Worm (Caenorhabditis elegans) whole organism, L1 larva: ENCODE measurements around the gene F54H5.5.
"Not testable (repeated sequence)": the region's sequence is repeated elsewhere in the genome, so short reads cannot be mapped to it uniquely, and the experiment has no call there.

Experiments
- C16A3.4 ChIP-seq: fragments of 150-350 bp; optimal IDR thresholded peaks from 2 replicates; lab custom pipeline; 2014; ENCODE audit warnings: missing biosample characterization, missing genetic modification characterization
- Y116A8C.19 ChIP-seq: sonication (generic microtip); optimal IDR thresholded peaks from 2 replicates; lab custom pipeline; 2016; ENCODE audit warnings: missing compliant biosample characterization, missing genetic modification characterization, borderline replicate concordance
- alr-1 ChIP-seq: fragments of 200-800 bp; sonication (Bioruptor generic); optimal IDR thresholded peaks from 2 replicates; lab custom pipeline; 2018; ENCODE audit warnings: borderline replicate concordance, mild to moderate bottlenecking, missing genetic modification characterization, missing compliant biosample characterization
- aly-2 ChIP-seq: fragments of 150-350 bp; optimal IDR thresholded peaks from 2 replicates; lab custom pipeline; 2014; ENCODE audit warnings: missing biosample characterization, missing genetic modification characterization
- ama-1 ChIP-seq: fragments of 150-350 bp; optimal IDR thresholded peaks from 2 replicates; lab custom pipeline; 2014
- ceh-63 ChIP-seq: fragments of 200-800 bp; sonication (Bioruptor generic); optimal IDR thresholded peaks from 2 replicates; lab custom pipeline; 2018; ENCODE audit warnings: mild to moderate bottlenecking, missing genetic modification characterization, missing compliant biosample characterization
- ceh-8 ChIP-seq: fragments of 200-800 bp; sonication (Bioruptor generic); optimal IDR thresholded peaks from 2 replicates; lab custom pipeline; 2018; ENCODE audit warnings: mild to moderate bottlenecking, missing genetic modification characterization, moderate library complexity, missing compliant biosample characterization
- ceh-88 ChIP-seq: fragments of 200-800 bp; sonication (Bioruptor generic); IDR thresholded peaks from 2 replicates; pipeline ENCODE4 v1.3.6; 2022; ENCODE audit warnings: missing genetic modification characterization, missing compliant biosample characterization
- efl-1 ChIP-seq, 4 experiments: fragments of 150-350 bp; optimal IDR thresholded peaks in 3 of 4; peaks in 1 of 4; 1 replicate in 1 of 4; 2 replicates in 3 of 4; lab custom pipeline; 2014; ENCODE audit warnings: missing biosample characterization in 2 of 4, missing genetic modification characterization in 2 of 4, missing genetic modification reagents in 2 of 4
- elt-2 ChIP-seq: sonication (generic microtip); optimal IDR thresholded peaks from 2 replicates; lab custom pipeline; 2016; ENCODE audit warnings: missing genetic modification characterization, mild to moderate bottlenecking, inconsistent platforms, missing compliant biosample characterization, missing genetic modification reagents
- ets-5 ChIP-seq: fragments of 200-800 bp; sonication (Bioruptor generic); IDR thresholded peaks from 2 replicates; pipeline ENCODE4 v1.3.6; 2022; ENCODE audit warnings: missing genetic modification characterization, missing compliant biosample characterization
- fkh-4 ChIP-seq: sonication (generic microtip); optimal IDR thresholded peaks from 2 replicates; lab custom pipeline; 2016; ENCODE audit warnings: missing compliant biosample characterization, missing genetic modification characterization, borderline replicate concordance
- fos-1 ChIP-seq: fragments of 150-350 bp; optimal IDR thresholded peaks from 2 replicates; lab custom pipeline; 2014; ENCODE audit warnings: missing biosample characterization, missing genetic modification characterization
- grh-1 ChIP-seq: fragments of 200-800 bp; sonication (Bioruptor generic); IDR thresholded peaks from 2 replicates; pipeline ENCODE4 v1.3.6; 2022; ENCODE audit warnings: missing genetic modification reagents, missing genetic modification characterization, missing compliant biosample characterization
- hlh-17 ChIP-seq: fragments of 200-800 bp; sonication (Bioruptor generic); optimal IDR thresholded peaks from 2 replicates; lab custom pipeline; 2018; ENCODE audit warnings: missing genetic modification characterization, mild to moderate bottlenecking, missing compliant biosample characterization, moderate library complexity, borderline replicate concordance
- hlh-4 ChIP-seq: sonication (generic microtip); optimal IDR thresholded peaks from 2 replicates; lab custom pipeline; 2016; ENCODE audit warnings: mild to moderate bottlenecking, missing genetic modification characterization, missing compliant biosample characterization
- hpl-2 ChIP-seq: fragments of 150-350 bp; optimal IDR thresholded peaks from 2 replicates; lab custom pipeline; 2014; ENCODE audit warnings: missing biosample characterization, missing genetic modification reagents, missing genetic modification characterization
- isw-1 ChIP-seq: fragments of 200-800 bp; sonication (Bioruptor generic); IDR thresholded peaks from 2 replicates; pipeline ENCODE4 v1.3.6; 2022; ENCODE audit warnings: missing genetic modification characterization, missing compliant biosample characterization
- jun-1 ChIP-seq: fragments of 150-350 bp; optimal IDR thresholded peaks from 2 replicates; lab custom pipeline; 2014; ENCODE audit warnings: missing biosample characterization, missing genetic modification reagents, missing genetic modification characterization
- lin-35 ChIP-seq, 2 experiments: fragments of 150-350 bp; optimal IDR thresholded peaks; 2 replicates each; lab custom pipeline; 2014; ENCODE audit warnings: missing biosample characterization in 2 of 2, missing genetic modification characterization in 2 of 2, missing genetic modification reagents in 2 of 2
- lir-3 ChIP-seq: sonication (generic microtip); optimal IDR thresholded peaks from 2 replicates; lab custom pipeline; 2016; ENCODE audit warnings: mild to moderate bottlenecking, missing genetic modification characterization, moderate library complexity, missing compliant biosample characterization; ENCODE audit not compliant: poor library complexity
- lsy-2 ChIP-seq, 2 experiments: fragments of 150-350 bp; optimal IDR thresholded peaks; 2 replicates each; lab custom pipeline; 2014; ENCODE audit warnings: missing biosample characterization in 2 of 2, missing genetic modification characterization in 2 of 2
- mep-1 ChIP-seq: fragments of 150-350 bp; optimal IDR thresholded peaks from 2 replicates; lab custom pipeline; 2014; ENCODE audit warnings: missing biosample characterization, missing genetic modification characterization
- nhr-11 ChIP-seq: fragments of 150-350 bp; optimal IDR thresholded peaks from 2 replicates; lab custom pipeline; 2014; ENCODE audit warnings: missing biosample characterization, missing genetic modification characterization
- nhr-12 ChIP-seq: sonication (generic microtip); optimal IDR thresholded peaks from 2 replicates; lab custom pipeline; 2017; ENCODE audit warnings: missing biosample characterization, missing genetic modification characterization
- nhr-237 ChIP-seq: fragments of 150-350 bp; optimal IDR thresholded peaks from 2 replicates; lab custom pipeline; 2014; ENCODE audit warnings: missing biosample characterization, missing genetic modification characterization
- nhr-28 ChIP-seq: fragments of 150-350 bp; optimal IDR thresholded peaks from 2 replicates; lab custom pipeline; 2014; ENCODE audit warnings: missing biosample characterization, missing genetic modification characterization
- nhr-84 ChIP-seq: sonication (generic microtip); optimal IDR thresholded peaks from 2 replicates; lab custom pipeline; 2017; ENCODE audit warnings: missing biosample characterization, missing genetic modification characterization
- nhr-85 ChIP-seq: sonication (generic microtip); peaks from one replicate; lab custom pipeline; 2016; ENCODE audit warnings: missing genetic modification characterization, inconsistent platforms, missing compliant biosample characterization
- nhr-90 ChIP-seq: sonication (generic microtip); optimal IDR thresholded peaks from 2 replicates; lab custom pipeline; 2016; ENCODE audit warnings: mild to moderate bottlenecking, missing genetic modification characterization, missing compliant biosample characterization; ENCODE audit not compliant: poor library complexity
- pag-3 ChIP-seq: sonication (generic microtip); optimal IDR thresholded peaks from 2 replicates; lab custom pipeline; 2017; ENCODE audit warnings: missing genetic modification characterization, mild to moderate bottlenecking, missing compliant biosample characterization, antibody characterized with exemption, borderline replicate concordance; ENCODE audit not compliant: insufficient read depth
- skn-1 ChIP-seq: fragments of 150-350 bp; optimal IDR thresholded peaks from 2 replicates; lab custom pipeline; 2014; ENCODE audit warnings: missing biosample characterization, missing genetic modification characterization
- sup-37 ChIP-seq: fragments of 200-800 bp; sonication (Bioruptor generic); optimal IDR thresholded peaks from 2 replicates; lab custom pipeline; 2018; ENCODE audit warnings: mild to moderate bottlenecking, missing genetic modification characterization, missing compliant biosample characterization
- unc-130 ChIP-seq: fragments of 150-350 bp; optimal IDR thresholded peaks from 2 replicates; lab custom pipeline; 2017; ENCODE audit warnings: missing biosample characterization, missing genetic modification characterization, inconsistent platforms
- unc-62 ChIP-seq: fragments of 150-350 bp; optimal IDR thresholded peaks from 2 replicates; lab custom pipeline; 2014; ENCODE audit warnings: missing biosample characterization, missing genetic modification reagents, missing genetic modification characterization
- vab-15 ChIP-seq: sonication (generic microtip); optimal IDR thresholded peaks from 2 replicates; lab custom pipeline; 2017; ENCODE audit warnings: missing genotype, mild to moderate bottlenecking, missing genetic modification characterization, missing compliant biosample characterization
- zip-4 ChIP-seq: fragments of 200-800 bp; sonication (Bioruptor generic); optimal IDR thresholded peaks from 2 replicates; lab custom pipeline; 2018; ENCODE audit warnings: mild to moderate bottlenecking, missing genetic modification characterization, moderate library complexity, missing compliant biosample characterization
- ztf-11 ChIP-seq, 2 experiments: sonication (generic microtip); optimal IDR thresholded peaks; 2 replicates each; lab custom pipeline; 2016 to 2017; ENCODE audit warnings: missing genetic modification characterization in 2 of 2, missing biosample characterization in 1 of 2, missing compliant biosample characterization in 1 of 2

F54H5.5 gene

DNA sequence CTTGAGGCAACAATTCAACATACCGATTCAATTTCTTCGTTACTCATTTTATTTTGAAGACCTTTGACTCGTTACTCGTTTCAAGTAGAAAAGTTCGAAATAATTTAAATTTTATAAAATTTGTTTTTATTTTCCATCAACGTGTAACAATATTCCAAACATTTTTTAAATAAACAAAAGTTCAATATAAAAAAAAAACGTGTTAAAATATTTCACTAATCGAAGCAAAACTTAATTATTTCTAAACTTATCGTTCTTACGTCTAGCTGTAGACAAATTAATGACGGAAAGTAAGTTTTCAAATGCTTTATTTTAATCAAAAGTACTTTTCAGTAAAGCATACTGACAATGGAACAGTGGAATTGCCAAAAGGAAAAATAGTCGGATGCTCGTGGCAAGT lies at the start of gene F54H5.5, which contains the start of gene F54H5.2:
Gene F54H5.5, minus strand, starts transcription at position 101 of the 400 bp plus-strand sequence.
Gene F54H5.2, plus strand, starts transcription at position 303 of the 400 bp plus-strand sequence.
- not testable (repeated sequence) for TF ChIP-seq ceh-88; jun-1 (tag; lab: Kevin White, UChicago); ceh-8 (GFP tag; lab: Kevin White, UChicago)

DNA sequence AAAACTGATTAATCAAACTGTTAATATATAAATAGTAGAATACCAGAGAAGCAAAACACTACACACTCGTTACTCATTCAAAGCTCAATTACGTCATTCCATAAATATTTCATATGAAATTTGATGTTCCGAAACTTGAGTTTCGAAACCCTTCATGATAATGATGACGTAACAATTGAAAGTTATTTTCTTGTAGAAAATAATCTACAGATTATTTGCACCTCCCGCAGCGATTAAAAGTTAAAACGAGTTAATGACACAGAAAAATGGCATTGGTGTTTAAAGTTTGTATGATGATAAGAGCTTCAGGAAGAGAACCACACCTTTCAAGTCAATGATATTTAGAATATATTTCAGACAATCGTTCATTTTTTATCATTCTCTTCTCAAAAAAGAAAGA lies 46.8 kb upstream of the F54H5.5 start, which contains the start of gene H43E16.1:
Gene H43E16.1, plus strand, starts transcription at position 375 of the 400 bp plus-strand sequence.
- TF ChIP-seq nhr-11 (tag; lab: Kevin White, UChicago) (no peak), fos-1 (tag; lab: Kevin White, UChicago) (no peak), hpl-2 (GFP tag; lab: Kevin White, UChicago) (no peak), ztf-11 (tag; optimal IDR thresholded peaks at IDR 0.05; lab: Kevin White, UChicago) (no peak), alr-1 (tag; lab: Kevin White, UChicago) (no peak), nhr-85 (tag; lab: Kevin White, UChicago) (no peak), ama-1 (lab: Kevin White, UChicago) (no peak), sup-37 (GFP tag; lab: Kevin White, UChicago) (no peak), efl-1 (optimal IDR thresholded peaks at IDR 0.05; lab: Kevin White, UChicago) (no peak), efl-1 (GFP tag; optimal IDR thresholded peaks at IDR 0.05 in 1 of 2; lab: Kevin White, UChicago) (peak in 1 of 2 experiments; percentile 43), pag-3 (tag; lab: Kevin White, UChicago) (no peak), skn-1 (tag; lab: Kevin White, UChicago) (no peak), mep-1 (no peak), nhr-28 (tag; lab: Kevin White, UChicago) (no peak), C16A3.4 (no peak), aly-2 (tag; lab: Kevin White, UChicago) (no peak), elt-2 (peak; percentile 72)

DNA sequence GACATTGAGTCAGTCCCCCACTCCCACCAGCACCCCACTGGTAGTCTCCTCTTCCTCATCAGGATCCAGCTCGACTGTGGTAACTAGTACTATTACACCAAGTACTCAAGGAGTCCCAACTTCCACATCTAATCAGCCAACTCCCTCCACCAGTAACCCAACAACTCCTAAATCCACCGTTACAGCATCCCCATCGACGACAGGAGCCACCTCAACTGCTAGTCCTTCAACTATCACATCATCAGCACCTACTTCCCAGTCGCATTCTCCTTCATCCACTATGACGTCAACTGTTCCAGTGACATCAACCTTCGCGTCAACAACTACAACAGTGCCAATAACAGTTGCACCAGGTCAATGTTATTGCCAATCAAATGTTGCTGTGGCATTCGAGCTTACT lies 41.4 kb upstream of the F54H5.5 start:
- TF ChIP-seq aly-2 (tag; lab: Kevin White, UChicago), result no peak
- TF ChIP-seq nhr-84 (tag; lab: Kevin White, UChicago), result no peak
- no peak for TF ChIP-seq hpl-2 (GFP tag; lab: Kevin White, UChicago)
- no peak for TF ChIP-seq hlh-4 (tag; lab: Kevin White, UChicago)
- TF ChIP-seq nhr-90 (tag; lab: Kevin White, UChicago), result no peak
- TF ChIP-seq pag-3 (tag; lab: Kevin White, UChicago), result no peak
- no peak for TF ChIP-seq nhr-28 (tag; lab: Kevin White, UChicago)
- TF ChIP-seq lsy-2 (tag; optimal IDR thresholded peaks at IDR 0.05; lab: Kevin White, UChicago), result no peak

DNA sequence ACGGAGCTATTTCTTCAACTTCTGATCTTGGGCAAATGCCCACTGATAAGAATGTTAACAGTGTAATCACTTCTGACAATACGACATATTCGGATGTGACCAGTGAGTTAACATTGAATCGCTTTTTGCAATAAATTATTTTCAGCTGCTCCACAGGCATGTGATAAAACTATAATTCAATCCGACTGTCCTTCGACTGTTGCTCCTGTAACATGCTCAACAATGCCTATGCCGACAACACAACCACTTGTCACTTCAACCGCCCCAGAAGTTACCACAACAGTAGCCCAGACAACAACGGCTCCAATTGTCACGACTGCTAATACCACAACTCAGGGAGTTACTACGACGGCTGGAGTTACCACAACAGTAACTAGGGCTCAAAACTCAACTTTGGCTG lies 40.5 kb upstream of the F54H5.5 start:
- TF ChIP-seq Y116A8C.19 (tag; lab: Kevin White, UChicago), result no peak
- TF ChIP-seq efl-1 (optimal IDR thresholded peaks at IDR 0.05; lab: Kevin White, UChicago), result no peak
- TF ChIP-seq efl-1 (GFP tag; optimal IDR thresholded peaks at IDR 0.05 in 1 of 2; lab: Kevin White, UChicago), result peak in 1 of 2 experiments; percentile 20
- TF ChIP-seq, all 84 proteins: peak for 1

DNA sequence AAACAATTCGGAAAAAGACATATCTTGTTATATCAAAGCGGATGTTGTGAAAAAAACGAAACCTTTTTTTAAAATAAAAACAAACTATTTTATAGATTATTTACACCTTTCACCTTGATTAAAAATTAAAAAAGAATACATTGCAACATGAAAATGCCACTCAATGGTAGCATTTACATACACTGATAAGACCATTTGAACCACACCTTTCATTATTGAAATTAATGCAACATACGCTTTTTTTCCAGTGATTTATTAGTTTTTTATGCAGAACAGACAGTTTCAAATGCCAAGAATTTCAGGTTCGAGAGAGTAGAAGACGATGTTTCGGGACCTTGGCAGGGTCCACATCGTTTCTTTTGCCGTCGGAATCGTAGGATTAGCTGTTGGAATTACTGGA lies 39.5 kb upstream of the F54H5.5 start, which contains the start of gene T19D12.1:
Gene T19D12.1, plus strand, starts transcription at position 301 of the 400 bp plus-strand sequence.
- TF ChIP-seq C16A3.4 (no peak), hlh-17 (GFP tag; lab: Kevin White, UChicago) (no peak)

DNA sequence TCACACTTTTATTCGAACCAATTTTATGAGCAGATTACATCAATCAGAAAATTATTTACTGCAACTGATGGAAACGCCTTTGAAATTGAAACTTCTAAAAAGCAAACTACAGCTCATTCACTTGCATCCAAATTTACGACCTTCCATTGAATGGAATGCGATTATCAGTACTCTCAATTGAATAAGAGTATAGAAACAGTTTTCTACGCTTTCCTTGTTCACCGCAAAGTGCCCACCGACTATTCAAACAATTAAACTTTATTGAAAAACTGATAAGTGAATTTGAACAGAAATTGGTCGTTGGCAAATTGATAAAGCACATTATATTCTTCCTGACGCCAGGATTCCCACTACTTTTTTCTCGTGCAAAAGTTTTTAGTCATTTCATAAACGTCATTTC lies 38.8 kb upstream of the F54H5.5 start:
- TF ChIP-seq lir-3 (tag; lab: Kevin White, UChicago) (no peak), elt-2 (peak; percentile 64)

DNA sequence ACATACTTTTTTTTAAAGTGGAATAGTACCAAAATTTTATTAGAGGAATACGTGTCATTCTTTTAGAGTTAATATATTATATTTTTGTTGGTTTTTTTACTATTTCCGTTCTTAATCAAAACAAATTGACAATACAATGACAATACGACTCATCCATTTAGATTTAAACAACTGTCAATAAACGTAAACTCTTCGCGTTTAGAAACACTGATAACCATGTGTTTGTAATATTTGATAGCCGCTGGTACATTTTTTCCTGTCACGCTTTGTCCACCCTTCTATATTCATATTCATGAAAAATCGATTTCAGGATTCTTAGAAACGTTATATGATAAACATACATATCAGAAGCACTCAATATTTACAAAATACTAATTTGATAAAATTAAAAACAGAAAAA lies 36.7 kb upstream of the F54H5.5 start:
- TF ChIP-seq lin-35 (GFP tag; optimal IDR thresholded peaks at IDR 0.05; lab: Kevin White, UChicago) (no peak), ceh-63 (GFP tag; lab: Kevin White, UChicago) (no peak), zip-4 (no peak), unc-130 (tag; lab: Kevin White, UChicago) (no peak), unc-62 (GFP tag; lab: Kevin White, UChicago) (no peak), grh-1 (GFP tag; lab: Robert Waterston, UW) (no peak), fkh-4 (no peak), nhr-12 (no peak), ets-5 (GFP tag; lab: Robert Waterston, UW) (no peak), nhr-237 (tag; lab: Kevin White, UChicago) (no peak), ztf-11 (tag; optimal IDR thresholded peaks at IDR 0.05; lab: Kevin White, UChicago) (no peak), hlh-17 (GFP tag; lab: Kevin White, UChicago) (no peak), isw-1 (GFP tag; lab: Robert Waterston, UW) (no peak), skn-1 (tag; lab: Kevin White, UChicago) (no peak), vab-15 (no peak), C16A3.4 (no peak)
